Worm (Caenorhabditis elegans): ENCODE results near the gene lev-8.

ce11 chrX:11554522-11554921 is 6.2 kb upstream of the lev-8 start:
- TF ChIP-seq unc-62 (GFP tag; optimal IDR thresholded peaks at IDR 0.05) (no peak), pqm-1 (tag; optimal IDR thresholded peaks at IDR 0.05) (no peak), nhr-28 (tag; optimal IDR thresholded peaks at IDR 0.05) (no peak), zag-1 (tag; optimal IDR thresholded peaks at IDR 0.05) (no peak), lin-13 (GFP tag; optimal IDR thresholded peaks at IDR 0.05) (no peak), nhr-77 (tag; optimal IDR thresholded peaks at IDR 0.05) (no peak)

All from whole organism, L1 larva.